Worm (Caenorhabditis elegans) whole organism, L3 larva: ENCODE data around the gene F46C5.7.

Experiments used
- elt-1 ChIP-seq: fragments of 150-350 bp; optimal IDR thresholded peaks from 2 replicates; lab custom pipeline; 2014; ENCODE audit warnings: missing biosample characterization, missing genetic modification characterization
- jun-1 ChIP-seq: fragments of 150-350 bp; optimal IDR thresholded peaks from 2 replicates; lab custom pipeline; 2014; ENCODE audit warnings: missing biosample characterization, missing genetic modification reagents, missing genetic modification characterization
- lin-39 ChIP-seq: fragments of 150-350 bp; optimal IDR thresholded peaks from 2 replicates; lab custom pipeline; 2018; ENCODE audit warnings: missing biosample characterization, missing genetic modification reagents, missing genetic modification characterization
- nhr-237 ChIP-seq: fragments of 150-350 bp; optimal IDR thresholded peaks from 2 replicates; lab custom pipeline; 2014; ENCODE audit warnings: missing biosample characterization, missing genetic modification characterization
- nhr-25 ChIP-seq: sonication (generic microtip); optimal IDR thresholded peaks from 2 replicates; lab custom pipeline; 2017; ENCODE audit warnings: missing biosample characterization, missing genetic modification characterization
- nhr-77 ChIP-seq: fragments of 150-350 bp; optimal IDR thresholded peaks from 2 replicates; lab custom pipeline; 2014; ENCODE audit warnings: missing biosample characterization, missing genetic modification characterization
- unc-39 ChIP-seq: sonication (generic microtip); optimal IDR thresholded peaks from 4 replicates; lab custom pipeline; 2017; ENCODE audit warnings: missing biosample characterization, missing genetic modification characterization
- zag-1 ChIP-seq: fragments of 150-350 bp; optimal IDR thresholded peaks from 2 replicates; lab custom pipeline; 2014; ENCODE audit warnings: missing biosample characterization, missing genetic modification characterization
- ztf-11 ChIP-seq: fragments of 150-350 bp; optimal IDR thresholded peaks from 2 replicates; lab custom pipeline; 2014; ENCODE audit warnings: missing biosample characterization, missing genetic modification characterization

ce11 chrII:8884262-8884949 lies 45.3 kb downstream of the F46C5.7 start, which contains the start of the genes T07D4.5 and ddx-19:
- TF ChIP-seq zag-1 (tag; lab: Kevin White, UChicago): no peak
- no peak for TF ChIP-seq unc-39 (tag; lab: Kevin White, UChicago)
- TF ChIP-seq elt-1 (tag; lab: Kevin White, UChicago): no peak
- TF ChIP-seq nhr-25 (tag; lab: Kevin White, UChicago): no peak
- TF ChIP-seq ztf-11 (tag; lab: Kevin White, UChicago): no peak
- TF ChIP-seq jun-1 (tag; lab: Kevin White, UChicago): no peak
- TF ChIP-seq lin-39 (tag; lab: Kevin White, UChicago): no peak
- TF ChIP-seq nhr-237 (tag; lab: Kevin White, UChicago): no peak
- no peak for TF ChIP-seq nhr-77 (tag; lab: Kevin White, UChicago)
